Worm (Caenorhabditis elegans): ENCODE data around the gene srbc-43.

srbc-43 gene

DNA sequence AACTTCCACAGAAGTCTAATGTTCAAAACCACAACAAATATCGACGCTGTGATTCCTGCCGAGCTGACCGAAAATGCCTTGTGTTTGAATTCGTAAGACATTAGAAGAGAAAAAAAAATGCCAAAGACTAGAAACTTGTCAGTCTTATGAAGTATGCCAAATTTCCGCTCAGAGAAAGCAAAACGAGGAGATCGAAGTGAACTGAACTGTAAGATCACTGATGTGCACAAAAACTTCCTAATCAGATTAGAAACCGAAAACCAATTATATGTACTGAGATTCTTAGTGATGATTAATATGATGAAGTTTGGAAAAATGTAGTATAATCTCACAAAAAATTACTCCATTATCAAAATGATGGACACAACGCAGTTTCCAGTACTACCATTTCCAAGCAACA, 1.9 kb downstream of the srbc-43 start, which contains the start of gene srbc-44:
Gene srbc-44, minus strand, starts transcription at position 101 of the 400 bp plus-strand sequence.
- TF ChIP-seq ceh-36 (tag; optimal IDR thresholded peaks at IDR 0.05) = no peak
- no peak for TF ChIP-seq ceh-13 (GFP tag; optimal IDR thresholded peaks at IDR 0.05)
- TF ChIP-seq scrt-1 (GFP tag; IDR thresholded peaks at IDR 0.05) = no peak
- TF ChIP-seq tbx-11 (GFP tag; IDR thresholded peaks at IDR 0.05) = no peak
- TF ChIP-seq ama-1 (optimal IDR thresholded peaks at IDR 0.05) = no peak
- TF ChIP-seq pes-1 (GFP tag; IDR thresholded peaks at IDR 0.05) = no peak
- no peak for TF ChIP-seq hmg-4 (GFP tag; optimal IDR thresholded peaks at IDR 0.05)
- TF ChIP-seq hmbx-1 (tag; optimal IDR thresholded peaks at IDR 0.05) = no peak

ce11 chrV:12787026-12787425, 3.3 kb downstream of the srbc-43 start, which contains the start of gene fkb-4:
Gene fkb-4 (minus strand): TSS chrV:12787126.
- TF ChIP-seq flt-1 (GFP tag; IDR thresholded peaks at IDR 0.05) (no peak), ets-7 (tag; optimal IDR thresholded peaks at IDR 0.05) (no peak)

DNA sequence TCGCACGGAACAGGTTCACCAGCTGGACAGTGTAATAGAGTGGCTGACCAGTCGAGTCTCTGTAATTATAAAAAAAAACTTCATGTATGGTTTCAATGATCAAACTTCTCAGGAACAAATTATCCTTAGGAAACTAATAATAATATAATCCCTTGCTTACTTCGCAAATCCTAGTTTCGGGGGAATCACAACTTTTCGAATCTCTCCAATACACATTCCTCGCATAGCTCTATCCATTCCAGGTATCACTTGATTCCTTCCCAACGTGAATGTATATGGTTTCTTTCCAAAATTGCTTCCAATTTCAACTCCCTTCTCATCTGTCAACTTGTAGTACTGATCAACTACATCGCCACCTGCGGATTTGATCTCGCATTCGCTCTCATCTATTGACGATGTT, 4.0 kb downstream of the srbc-43 start:
- TF ChIP-seq hmbx-1 (tag; optimal IDR thresholded peaks at IDR 0.05) (no peak), sea-1 (GFP tag; conservative IDR thresholded peaks at IDR 0.05) (no peak), hnd-1 (tag; optimal IDR thresholded peaks at IDR 0.05) (no peak), F13C5.2 (tag; optimal IDR thresholded peaks at IDR 0.05) (no peak), B0310.2 (tag; optimal IDR thresholded peaks at IDR 0.05) (no peak), pes-1 (GFP tag; IDR thresholded peaks at IDR 0.05) (no peak), scrt-1 (GFP tag; IDR thresholded peaks at IDR 0.05) (no peak), ceh-13 (GFP tag; optimal IDR thresholded peaks at IDR 0.05) (no peak), tbx-37 (GFP tag; conservative IDR thresholded peaks at IDR 0.05) (no peak)

DNA sequence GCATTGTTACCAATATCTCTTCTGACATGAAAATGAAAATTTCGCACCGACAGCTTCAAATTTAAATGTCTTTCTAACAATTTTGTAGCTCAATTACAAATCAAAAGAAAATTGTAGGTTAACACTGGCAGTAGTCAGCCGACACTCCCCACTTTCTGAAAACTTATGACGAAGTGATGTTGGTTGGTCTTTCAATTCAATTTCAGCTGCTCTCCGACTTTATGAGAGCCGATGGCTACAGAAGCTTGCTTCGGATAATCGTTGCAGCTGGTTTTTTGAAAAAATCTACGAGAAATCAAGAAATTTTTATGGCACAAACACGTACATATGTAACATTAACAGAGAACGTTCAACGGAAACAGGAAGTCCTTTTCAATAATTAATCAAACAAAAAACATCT, 5.5 kb downstream of the srbc-43 start, which contains the start of gene sre-20:
Gene sre-20, minus strand, starts transcription at position 101 of the 400 bp plus-strand sequence.
- TF ChIP-seq ets-7 (tag; optimal IDR thresholded peaks at IDR 0.05) (no peak), hmg-4 (GFP tag; optimal IDR thresholded peaks at IDR 0.05) (no peak), F13C5.2 (tag; optimal IDR thresholded peaks at IDR 0.05) (no peak), hmbx-1 (tag; optimal IDR thresholded peaks at IDR 0.05) (no peak)

DNA sequence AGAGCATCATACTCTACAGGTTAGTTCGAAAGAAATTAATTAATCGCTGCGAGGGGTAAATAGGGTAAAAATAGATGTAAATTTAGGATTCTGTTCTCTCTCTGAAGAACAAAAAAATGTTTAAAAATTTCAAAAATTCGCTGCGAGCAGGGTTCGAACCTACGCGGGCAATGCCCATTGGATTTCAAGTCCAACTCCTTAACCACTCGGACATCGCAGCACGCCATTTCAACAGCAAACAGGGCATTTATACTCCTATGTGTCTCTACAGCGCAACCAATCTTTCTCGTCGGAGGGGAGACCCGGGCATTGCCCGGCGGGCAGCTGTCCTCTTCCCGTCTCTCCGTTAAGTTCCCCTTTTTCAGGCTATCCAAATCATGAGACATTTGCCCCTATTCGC, 10.1 kb downstream of the srbc-43 start:
- TF ChIP-seq F13C5.2 (tag; optimal IDR thresholded peaks at IDR 0.05) (peak; percentile 88), flt-1 (GFP tag; IDR thresholded peaks at IDR 0.05) (peak; percentile 97), hmbx-1 (tag; optimal IDR thresholded peaks at IDR 0.05) (peak; percentile 80), ceh-13 (GFP tag; optimal IDR thresholded peaks at IDR 0.05) (peak; percentile 85), hnd-1 (tag; optimal IDR thresholded peaks at IDR 0.05) (peak; percentile 88), ets-7 (tag; optimal IDR thresholded peaks at IDR 0.05) (peak; percentile 77), ama-1 (optimal IDR thresholded peaks at IDR 0.05) (no peak), ceh-36 (tag; optimal IDR thresholded peaks at IDR 0.05) (peak; percentile 93), B0310.2 (tag; optimal IDR thresholded peaks at IDR 0.05) (peak; percentile 90), pes-1 (GFP tag; IDR thresholded peaks at IDR 0.05) (peak; percentile 97), hmg-4 (GFP tag; optimal IDR thresholded peaks at IDR 0.05) (peak; percentile 94), aly-1 (tag; optimal IDR thresholded peaks at IDR 0.05) (peak; percentile 90), tbx-37 (GFP tag; conservative IDR thresholded peaks at IDR 0.05) (peak; percentile 94), tra-4 (tag; optimal IDR thresholded peaks at IDR 0.05) (peak; percentile 74), scrt-1 (GFP tag; IDR thresholded peaks at IDR 0.05) (peak; percentile 98), sea-1 (GFP tag; conservative IDR thresholded peaks at IDR 0.05) (peak; percentile 98), tbx-11 (GFP tag; IDR thresholded peaks at IDR 0.05) (peak; percentile 95)

ce11 chrV:12773852-12774251, 16.5 kb downstream of the srbc-43 start:
- TF ChIP-seq aly-1 (tag; optimal IDR thresholded peaks at IDR 0.05) (no peak), B0310.2 (tag; optimal IDR thresholded peaks at IDR 0.05) (no peak), pes-1 (GFP tag; IDR thresholded peaks at IDR 0.05) (no peak), hnd-1 (tag; optimal IDR thresholded peaks at IDR 0.05) (no peak), ama-1 (optimal IDR thresholded peaks at IDR 0.05) (no peak), scrt-1 (GFP tag; IDR thresholded peaks at IDR 0.05) (no peak), tbx-37 (GFP tag; conservative IDR thresholded peaks at IDR 0.05) (no peak), hmbx-1 (tag; optimal IDR thresholded peaks at IDR 0.05) (no peak), ceh-36 (tag; optimal IDR thresholded peaks at IDR 0.05) (no peak), sea-1 (GFP tag; conservative IDR thresholded peaks at IDR 0.05) (no peak), ets-7 (tag; optimal IDR thresholded peaks at IDR 0.05) (no peak), F13C5.2 (tag; optimal IDR thresholded peaks at IDR 0.05) (no peak), ceh-13 (GFP tag; optimal IDR thresholded peaks at IDR 0.05) (no peak), tra-4 (tag; optimal IDR thresholded peaks at IDR 0.05) (no peak), tbx-11 (GFP tag; IDR thresholded peaks at IDR 0.05) (no peak)

DNA sequence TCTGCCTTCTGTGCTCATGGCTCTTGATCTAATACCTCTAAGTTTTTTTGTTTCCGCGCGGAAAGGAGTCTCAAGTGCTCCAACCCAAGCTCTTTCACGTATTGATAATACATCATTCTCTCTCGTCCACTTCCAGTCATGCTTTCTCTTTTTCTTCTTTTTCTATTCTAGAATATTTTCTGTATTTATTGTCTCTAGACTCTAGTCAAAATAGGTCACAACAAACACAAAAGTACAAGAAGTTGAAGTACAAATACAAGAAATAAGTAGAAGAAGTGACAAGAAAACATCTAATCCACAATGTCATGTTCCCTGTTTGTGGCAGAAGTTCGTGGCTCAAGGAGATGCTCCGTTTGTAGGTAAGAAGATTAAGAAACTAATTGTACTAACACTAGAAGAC, 17.1 kb downstream of the srbc-43 start, which contains the start of gene ZC455.1:
Gene ZC455.1, plus strand, starts transcription at position 301 of the 400 bp plus-strand sequence.
- TF ChIP-seq pes-1 (GFP tag; IDR thresholded peaks at IDR 0.05) (no peak), hmbx-1 (tag; optimal IDR thresholded peaks at IDR 0.05) (no peak), scrt-1 (GFP tag; IDR thresholded peaks at IDR 0.05) (no peak), ama-1 (optimal IDR thresholded peaks at IDR 0.05) (no peak), aly-1 (tag; optimal IDR thresholded peaks at IDR 0.05) (no peak), sea-1 (GFP tag; conservative IDR thresholded peaks at IDR 0.05) (no peak), B0310.2 (tag; optimal IDR thresholded peaks at IDR 0.05) (no peak), hnd-1 (tag; optimal IDR thresholded peaks at IDR 0.05) (no peak), tbx-11 (GFP tag; IDR thresholded peaks at IDR 0.05) (no peak), ceh-13 (GFP tag; optimal IDR thresholded peaks at IDR 0.05) (no peak), ceh-36 (tag; optimal IDR thresholded peaks at IDR 0.05) (no peak), tbx-37 (GFP tag; conservative IDR thresholded peaks at IDR 0.05) (no peak), ets-7 (tag; optimal IDR thresholded peaks at IDR 0.05) (no peak), F13C5.2 (tag; optimal IDR thresholded peaks at IDR 0.05) (no peak), tra-4 (tag; optimal IDR thresholded peaks at IDR 0.05) (no peak), hmg-4 (GFP tag; optimal IDR thresholded peaks at IDR 0.05) (no peak), flt-1 (GFP tag; IDR thresholded peaks at IDR 0.05) (no peak)

DNA sequence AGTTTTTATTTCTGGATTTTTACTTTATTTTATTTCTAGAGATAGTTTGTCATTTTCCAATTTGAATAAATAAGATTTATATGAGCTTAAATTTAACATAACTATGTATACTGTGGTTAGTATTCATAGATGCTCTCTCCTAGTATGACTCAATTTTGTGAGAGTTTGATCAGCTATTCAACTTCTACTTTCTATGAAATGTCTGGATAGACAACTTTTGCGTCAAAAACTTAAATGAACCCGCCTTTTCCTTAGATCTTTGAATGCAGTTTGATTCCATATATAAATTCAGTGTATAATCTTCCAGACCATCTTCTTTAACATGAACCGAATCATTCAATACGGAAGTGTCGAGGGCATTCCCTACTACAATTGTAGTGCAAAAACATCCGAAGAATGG, 21.4 kb downstream of the srbc-43 start, which contains the start of gene srt-43:
Gene srt-43, plus strand, starts transcription at position 301 of the 400 bp plus-strand sequence.
- TF ChIP-seq ama-1 (optimal IDR thresholded peaks at IDR 0.05) = no peak
- TF ChIP-seq hnd-1 (tag; optimal IDR thresholded peaks at IDR 0.05) = no peak
- no peak for TF ChIP-seq tbx-11 (GFP tag; IDR thresholded peaks at IDR 0.05)
- no peak for TF ChIP-seq ets-7 (tag; optimal IDR thresholded peaks at IDR 0.05)
- no peak for TF ChIP-seq scrt-1 (GFP tag; IDR thresholded peaks at IDR 0.05)
- no peak for TF ChIP-seq flt-1 (GFP tag; IDR thresholded peaks at IDR 0.05)
